Worm (Caenorhabditis elegans): ENCODE measurements around the gene csn-5.

csn-5 gene

ce11 chrIV:5631628-5632027 lies 17.7 kb upstream of the csn-5 start, which contains the start of gene ttbk-8.2:
Gene ttbk-8.2, plus strand, starts transcription at chrIV:5631928.
- TF ChIP-seq lsy-2 (tag; optimal IDR thresholded peaks at IDR 0.05) (no peak), flh-1 (GFP tag; optimal IDR thresholded peaks at IDR 0.05) (no peak)

ce11 chrIV:5632536-5632935 lies 16.8 kb upstream of the csn-5 start:
- TF ChIP-seq nhr-28 (tag; optimal IDR thresholded peaks at IDR 0.05) = no peak
- no peak for TF ChIP-seq drap-1 (GFP tag; optimal IDR thresholded peaks at IDR 0.05)
- no peak for TF ChIP-seq snpc-4 (tag; optimal IDR thresholded peaks at IDR 0.05)
- no peak for TF ChIP-seq blmp-1 (tag; optimal IDR thresholded peaks at IDR 0.05)
- no peak for TF ChIP-seq pha-4 (tag; optimal IDR thresholded peaks at IDR 0.05)
- TF ChIP-seq sptf-1 (tag; optimal IDR thresholded peaks at IDR 0.05) = no peak
- no peak for TF ChIP-seq lsy-2 (tag; optimal IDR thresholded peaks at IDR 0.05)
- no peak for TF ChIP-seq ztf-11 (tag; optimal IDR thresholded peaks at IDR 0.05)
- TF ChIP-seq mab-5 (tag; optimal IDR thresholded peaks at IDR 0.05) = no peak
- TF ChIP-seq ceh-43 (GFP tag; optimal IDR thresholded peaks at IDR 0.05) = no peak
- TF ChIP-seq ces-1 (GFP tag; optimal IDR thresholded peaks at IDR 0.05) = no peak
- no peak for TF ChIP-seq ceh-83 (GFP tag; optimal IDR thresholded peaks at IDR 0.05)
- TF ChIP-seq sem-2 (GFP tag; optimal IDR thresholded peaks at IDR 0.05) = no peak

- TF ChIP-seq lin-13 (tag; optimal IDR thresholded peaks at IDR 0.05) (no peak), nhr-2 (tag; optimal IDR thresholded peaks at IDR 0.05) (no peak), ces-1 (GFP tag; optimal IDR thresholded peaks at IDR 0.05) (no peak), cnd-1 (tag; optimal IDR thresholded peaks at IDR 0.05) (no peak), elt-1 (tag; optimal IDR thresholded peaks at IDR 0.05; ENCODE audit: borderline replicate concordance, insufficient read depth) (no peak), nhr-12 (tag; optimal IDR thresholded peaks at IDR 0.05) (no peak), ztf-11 (tag; optimal IDR thresholded peaks at IDR 0.05) (no peak), nhr-237 (tag; optimal IDR thresholded peaks at IDR 0.05) (no peak), hlh-1 (tag; optimal IDR thresholded peaks at IDR 0.05) (no peak), lsy-2 (tag; optimal IDR thresholded peaks at IDR 0.05) (no peak), mab-5 (tag; optimal IDR thresholded peaks at IDR 0.05) (no peak), drap-1 (GFP tag; optimal IDR thresholded peaks at IDR 0.05) (no peak), lin-32 (GFP tag; optimal IDR thresholded peaks at IDR 0.05) (no peak), unc-120 (tag; optimal IDR thresholded peaks at IDR 0.05; ENCODE audit: poor library complexity, severe bottlenecking) (no peak)
Measured at ce11 chrIV:5635551-5635950, 13.8 kb upstream of the csn-5 start, which contains the start of gene srd-13. Gene srd-13, minus strand, starts transcription at chrIV:5635651.

DNA sequence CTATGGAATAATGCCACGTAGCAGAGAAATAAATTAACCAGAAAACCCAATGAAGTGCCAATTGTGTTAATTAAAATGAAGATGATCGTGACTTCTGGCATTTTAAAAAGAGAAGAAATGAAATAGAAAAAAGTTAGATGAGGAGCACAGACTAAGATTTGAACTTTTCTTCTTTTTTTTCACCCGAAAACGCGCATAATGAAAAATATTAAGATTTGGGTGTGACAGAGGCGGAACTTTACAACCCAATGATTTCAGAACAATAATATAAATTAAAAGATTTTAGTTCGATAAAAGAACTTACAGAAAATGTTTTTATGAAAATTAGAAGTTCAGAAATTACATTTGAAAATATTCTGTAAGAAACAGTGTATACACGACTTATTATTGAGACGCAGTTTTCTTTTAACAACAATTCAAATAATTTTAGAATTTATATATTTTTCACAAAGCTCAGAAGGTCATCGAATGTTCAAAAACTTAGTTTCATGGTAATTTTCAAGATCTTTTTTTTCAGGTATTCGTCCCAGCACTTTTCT lies 3.8 kb upstream of the csn-5 start, which contains the start of the genes srd-8 and B0547.2:
srd-8 (minus strand) TSS at position 101 of the 539 bp plus-strand sequence.
B0547.2 (plus strand) TSS at position 489 of the 539 bp plus-strand sequence.
- no peak for TF ChIP-seq tbx-8 (GFP tag; optimal IDR thresholded peaks at IDR 0.05)

ce11 chrIV:5650761-5651332 lies 1.5 kb downstream of the csn-5 start:
- no peak for TF ChIP-seq ceh-39 (tag; optimal IDR thresholded peaks at IDR 0.05)
- peak; percentile 18 for TF ChIP-seq nhr-237 (tag; optimal IDR thresholded peaks at IDR 0.05)
- TF ChIP-seq unc-39 (tag; optimal IDR thresholded peaks at IDR 0.05) = no peak

ce11 chrIV:5652811-5653483 lies 3.6 kb downstream of the csn-5 start:
- peak; percentile 22 for TF ChIP-seq sptf-1 (tag; optimal IDR thresholded peaks at IDR 0.05)
- TF ChIP-seq ceh-43 (GFP tag; optimal IDR thresholded peaks at IDR 0.05) = no peak

ce11 chrIV:5653649-5654048 lies 4.3 kb downstream of the csn-5 start, which contains the start of gene clec-178:
Gene clec-178, plus strand, starts transcription at chrIV:5653949.
- TF ChIP-seq nhr-76 (tag; optimal IDR thresholded peaks at IDR 0.05) = no peak
- no peak for TF ChIP-seq mep-1 (tag; optimal IDR thresholded peaks at IDR 0.05)
- no peak for TF ChIP-seq snpc-4 (tag; optimal IDR thresholded peaks at IDR 0.05)
- no peak for TF ChIP-seq hlh-1 (tag; optimal IDR thresholded peaks at IDR 0.05)
- no peak for TF ChIP-seq cnd-1 (tag; optimal IDR thresholded peaks at IDR 0.05)
- no peak for TF ChIP-seq ham-2 (GFP tag; optimal IDR thresholded peaks at IDR 0.05)
- no peak for TF ChIP-seq lin-13 (tag; optimal IDR thresholded peaks at IDR 0.05)
- TF ChIP-seq ceh-43 (GFP tag; optimal IDR thresholded peaks at IDR 0.05) = no peak
- no peak for TF ChIP-seq mls-2 (tag; optimal IDR thresholded peaks at IDR 0.05)
